Fruit fly (Drosophila melanogaster) whole organism, embryonic: Measurements from ENCODE around the gene superdeath.
A peak's percentile ranks its signal among the peaks of the same experiment; 100 is the strongest.

Source experiments
- Atf-2 ChIP-seq: fragments of 200-800 bp; sonication (Bioruptor generic); optimal IDR thresholded peaks from 2 replicates; lab custom pipeline; 2016; ENCODE audit warnings: missing biosample characterization, missing genetic modification characterization
- CG10462 ChIP-seq: fragments of 200-800 bp; sonication (Bioruptor generic); optimal IDR thresholded peaks from 2 replicates; lab custom pipeline; 2016; ENCODE audit warnings: missing biosample characterization, missing genetic modification characterization
- CG11093 ChIP-seq: fragments of 200-800 bp; sonication (Bioruptor generic); IDR thresholded peaks from 3 replicates; pipeline ENCODE4 v1.3.6; 2022; ENCODE audit warnings: missing biosample characterization, missing genetic modification characterization
- CG12659 ChIP-seq: fragments of 200-800 bp; sonication (Bioruptor generic); optimal IDR thresholded peaks from 3 replicates; lab custom pipeline; 2017; ENCODE audit warnings: mild to moderate bottlenecking, missing biosample characterization, missing genetic modification reagents, missing genetic modification characterization
- CG12744 ChIP-seq: fragments of 200-800 bp; sonication (Bioruptor generic); optimal IDR thresholded peaks from 2 replicates; lab custom pipeline; 2016; ENCODE audit warnings: missing biosample characterization, missing genetic modification characterization
- CG1529 ChIP-seq: fragments of 200-800 bp; sonication (Bioruptor generic); optimal IDR thresholded peaks from 3 replicates; lab custom pipeline; 2018; ENCODE audit warnings: missing biosample characterization, missing genetic modification characterization
- CG15696 ChIP-seq: fragments of 200-800 bp; sonication (Bioruptor generic); optimal IDR thresholded peaks from 2 replicates; lab custom pipeline; 2019; ENCODE audit warnings: missing biosample characterization, mild to moderate bottlenecking, missing genetic modification characterization, moderate library complexity
- CG16815 ChIP-seq: fragments of 200-800 bp; sonication (Bioruptor generic); optimal IDR thresholded peaks from 3 replicates; lab custom pipeline; 2017; ENCODE audit warnings: missing biosample characterization, mild to moderate bottlenecking, missing genetic modification characterization
- CG17385 ChIP-seq: fragments of 200-800 bp; sonication (Bioruptor generic); optimal IDR thresholded peaks from 3 replicates; lab custom pipeline; 2018; ENCODE audit warnings: missing biosample characterization, mild to moderate bottlenecking, missing genetic modification characterization
- CG18262 ChIP-seq: fragments of 200-800 bp; optimal IDR thresholded peaks from 3 replicates; lab custom pipeline; 2019; ENCODE audit warnings: missing biosample characterization, mild to moderate bottlenecking, missing genetic modification characterization, moderate library complexity
- CG2678 ChIP-seq: fragments of 200-800 bp; sonication (Bioruptor generic); optimal IDR thresholded peaks from 3 replicates; lab custom pipeline; 2019; ENCODE audit warnings: missing biosample characterization, mild to moderate bottlenecking, missing genetic modification characterization, moderate library complexity
- CG31441 ChIP-seq: fragments of 200-800 bp; sonication (Bioruptor generic); IDR thresholded peaks from 2 replicates; pipeline ENCODE4 v1.3.6; 2022; ENCODE audit warnings: missing biosample characterization, missing genetic modification characterization
- CG32772 ChIP-seq: fragments of 200-800 bp; sonication (Bioruptor generic); IDR thresholded peaks from 2 replicates; pipeline ENCODE4 v1.3.6; 2022; ENCODE audit warnings: missing biosample characterization, missing genetic modification characterization
- CG34422 ChIP-seq: fragments of 200-800 bp; sonication (Bioruptor generic); IDR thresholded peaks from 3 replicates; pipeline ENCODE4 v1.3.6; 2022; ENCODE audit warnings: missing biosample characterization, missing genetic modification characterization
- CG3726 ChIP-seq: fragments of 200-800 bp; sonication (Bioruptor generic); IDR thresholded peaks from 3 replicates; pipeline ENCODE4, ENCODE4 v1.3.6; 2022; ENCODE audit warnings: missing biosample characterization, missing genetic modification characterization
- CG4404 ChIP-seq: fragments of 200-800 bp; sonication (Bioruptor generic); IDR thresholded peaks from 2 replicates; pipeline ENCODE4 v1.3.6; 2022; ENCODE audit warnings: missing biosample characterization, missing genetic modification characterization
- CG4730 ChIP-seq: fragments of 200-800 bp; sonication (Bioruptor generic); IDR thresholded peaks from 2 replicates; pipeline ENCODE4 v1.3.6; 2022; ENCODE audit warnings: missing biosample characterization, missing genetic modification characterization
- CG6689 ChIP-seq: fragments of 200-800 bp; sonication (Bioruptor generic); IDR thresholded peaks from 2 replicates; pipeline ENCODE4 v1.3.6; 2022; ENCODE audit warnings: missing biosample characterization, missing genetic modification characterization
- CG7745 ChIP-seq: fragments of 200-800 bp; sonication (Bioruptor generic); optimal IDR thresholded peaks from 2 replicates; lab custom pipeline; 2018; ENCODE audit warnings: missing biosample characterization, mild to moderate bottlenecking, missing genetic modification characterization, moderate library complexity
- CG8089 ChIP-seq: fragments of 200-800 bp; sonication (Bioruptor generic); optimal IDR thresholded peaks from 3 replicates; lab custom pipeline; 2016; ENCODE audit warnings: missing biosample characterization, missing genetic modification characterization
- CG8478 ChIP-seq: fragments of >200 bp; optimal IDR thresholded peaks from 2 replicates; lab custom pipeline; 2018
- CG9932 ChIP-seq: fragments of 200-800 bp; sonication (Bioruptor generic); IDR thresholded peaks from 2 replicates; pipeline ENCODE4 v1.3.6; 2022; ENCODE audit warnings: missing biosample characterization, missing genetic modification characterization
- Chrac-16 ChIP-seq: fragments of 200-800 bp; sonication (Bioruptor generic); optimal IDR thresholded peaks from 3 replicates; lab custom pipeline; 2016; ENCODE audit warnings: missing biosample characterization, missing genetic modification characterization
- D19B ChIP-seq: fragments of 200-800 bp; sonication (Bioruptor generic); optimal IDR thresholded peaks from 2 replicates; lab custom pipeline; 2017; ENCODE audit warnings: missing biosample characterization, mild to moderate bottlenecking, missing genetic modification characterization
- Drgx ChIP-seq: fragments of 200-800 bp; sonication (Bioruptor generic); IDR thresholded peaks from 2 replicates; pipeline ENCODE4 v1.3.6; 2022; ENCODE audit warnings: missing biosample characterization, missing genetic modification characterization
- Eip74EF ChIP-seq, 2 experiments: fragments of 200-800 bp in 1 of 2; fragments of >200 bp in 1 of 2; sonication (Bioruptor generic) in 1 of 2; optimal IDR thresholded peaks; 2 replicates each; lab custom pipeline; 2017 to 2019; ENCODE audit warnings: missing biosample characterization in 2 of 2, missing genetic modification characterization in 2 of 2, mild to moderate bottlenecking in 1 of 2, moderate library complexity in 1 of 2
- HLH54F ChIP-seq: fragments of 200-800 bp; sonication (Bioruptor generic); optimal IDR thresholded peaks from 3 replicates; lab custom pipeline; 2016; ENCODE audit warnings: missing biosample characterization, missing genetic modification characterization
- HmgD ChIP-seq: fragments of 200-800 bp; sonication (Bioruptor generic); optimal IDR thresholded peaks from 3 replicates; lab custom pipeline; 2016; ENCODE audit warnings: missing biosample characterization, missing genetic modification characterization
- Hmr ChIP-seq: fragments of 200-800 bp; sonication (Bioruptor generic); optimal IDR thresholded peaks from 3 replicates; lab custom pipeline; 2017; ENCODE audit warnings: mild to moderate bottlenecking, missing biosample characterization, missing genetic modification reagents, missing genetic modification characterization
- Med ChIP-seq: fragments of 200-800 bp; sonication (Bioruptor generic); peaks from one replicate; lab custom pipeline; 2016; ENCODE audit warnings: missing biosample characterization, missing genetic modification characterization, mild to moderate bottlenecking, inconsistent platforms, moderate library complexity
- PHDP ChIP-seq: fragments of 200-800 bp; sonication (Bioruptor generic); optimal IDR thresholded peaks from 3 replicates; lab custom pipeline; 2018; ENCODE audit warnings: missing biosample characterization, mild to moderate bottlenecking, missing genetic modification characterization, moderate library complexity
- Ptx1 ChIP-seq: fragments of 200-800 bp; sonication (Bioruptor generic); IDR thresholded peaks from 2 replicates; pipeline ENCODE4 v1.3.6; 2022; ENCODE audit warnings: missing biosample characterization, missing genetic modification characterization
- Side ChIP-seq: fragments of 200-800 bp; sonication (Bioruptor generic); optimal IDR thresholded peaks from 2 replicates; lab custom pipeline; 2016; ENCODE audit warnings: missing biosample characterization, missing genetic modification characterization
- Taf1 ChIP-seq: fragments of 200-800 bp; sonication (Bioruptor generic); IDR thresholded peaks from 2 replicates; pipeline ENCODE4 v1.3.6; 2022; ENCODE audit warnings: missing biosample characterization, missing genetic modification characterization
- bsh ChIP-seq, 2 experiments: fragments of 200-800 bp; sonication (Bioruptor generic); optimal IDR thresholded peaks; 2 replicates each; lab custom pipeline; 2017 to 2018; ENCODE audit warnings: mild to moderate bottlenecking in 2 of 2, missing biosample characterization in 2 of 2, missing genetic modification characterization in 2 of 2, moderate library complexity in 1 of 2
- cad ChIP-seq: fragments of >200 bp; optimal IDR thresholded peaks from 2 replicates; lab custom pipeline; 2017; ENCODE audit warnings: missing biosample characterization, missing genetic modification characterization
- caup ChIP-seq: fragments of 200-800 bp; sonication (Bioruptor generic); optimal IDR thresholded peaks from 3 replicates; lab custom pipeline; 2017; ENCODE audit warnings: missing biosample characterization, mild to moderate bottlenecking, missing genetic modification characterization, moderate library complexity; ENCODE audit not compliant: severe bottlenecking
- crp ChIP-seq, 2 experiments: fragments of 200-800 bp; sonication (Bioruptor generic); optimal IDR thresholded peaks; 2 replicates in 1 of 2; 3 replicates in 1 of 2; lab custom pipeline; 2017; ENCODE audit warnings: missing biosample characterization in 2 of 2, missing genetic modification characterization in 2 of 2, mild to moderate bottlenecking in 1 of 2, moderate library complexity in 1 of 2
- dimm ChIP-seq: fragments of 200-800 bp; sonication (Bioruptor generic); IDR thresholded peaks from 2 replicates; pipeline ENCODE4 v1.3.6; 2022; ENCODE audit warnings: missing biosample characterization, missing genetic modification characterization
- ewg ChIP-seq: fragments of 200-800 bp; sonication (Bioruptor generic); optimal IDR thresholded peaks from 3 replicates; lab custom pipeline; 2017; ENCODE audit warnings: mild to moderate bottlenecking, missing biosample characterization, missing genetic modification reagents, missing genetic modification characterization
- gt ChIP-seq: fragments of 200-800 bp; sonication (Bioruptor generic); IDR thresholded peaks from 2 replicates; pipeline ENCODE4 v1.3.6; 2022; ENCODE audit warnings: missing biosample characterization, missing genetic modification characterization
- knrl ChIP-seq: fragments of 200-800 bp; sonication (Bioruptor generic); IDR thresholded peaks from 3 replicates; pipeline ENCODE4 v1.3.6; 2022; ENCODE audit warnings: missing biosample characterization, missing genetic modification characterization; ENCODE audit not compliant: partially characterized antibody
- mam ChIP-seq: fragments of 200-800 bp; sonication (Bioruptor generic); optimal IDR thresholded peaks from 3 replicates; lab custom pipeline; 2016; ENCODE audit warnings: missing biosample characterization, missing genetic modification characterization
- ro ChIP-seq: fragments of 200-800 bp; sonication (Bioruptor generic); IDR thresholded peaks from 2 replicates; pipeline ENCODE4 v1.3.6; 2022; ENCODE audit warnings: missing biosample characterization, missing genetic modification characterization
- sd ChIP-seq: fragments of 200-800 bp; sonication (Bioruptor generic); optimal IDR thresholded peaks from 3 replicates; lab custom pipeline; 2018; ENCODE audit warnings: missing biosample characterization, mild to moderate bottlenecking, missing genetic modification characterization, moderate library complexity
- sima ChIP-seq: fragments of 200-800 bp; sonication (Bioruptor generic); optimal IDR thresholded peaks from 2 replicates; lab custom pipeline; 2016; ENCODE audit warnings: missing biosample characterization, missing genetic modification characterization
- sisA ChIP-seq: fragments of 200-800 bp; sonication (Bioruptor generic); IDR thresholded peaks from 2 replicates; pipeline ENCODE4 v1.3.6; 2022; ENCODE audit warnings: missing biosample characterization, missing genetic modification characterization
- stc ChIP-seq: fragments of 200-800 bp; sonication (Bioruptor generic); IDR thresholded peaks from 2 replicates; pipeline ENCODE4 v1.3.6; 2022; ENCODE audit warnings: missing biosample characterization, missing genetic modification characterization
- stwl ChIP-seq: fragments of 200-800 bp; sonication (Bioruptor generic); optimal IDR thresholded peaks from 3 replicates; lab custom pipeline; 2018; ENCODE audit warnings: missing biosample characterization, mild to moderate bottlenecking, missing genetic modification characterization, moderate library complexity
- tna ChIP-seq: fragments of 200-800 bp; sonication (Bioruptor generic); IDR thresholded peaks from 2 replicates; pipeline ENCODE4 v1.3.6; 2022; ENCODE audit warnings: missing biosample characterization, missing genetic modification characterization; ENCODE audit not compliant: partially characterized antibody
- trh ChIP-seq: fragments of 200-800 bp; sonication (Bioruptor generic); optimal IDR thresholded peaks from 2 replicates; lab custom pipeline; 2016; ENCODE audit warnings: missing biosample characterization, missing genetic modification characterization
- yki ChIP-seq: fragments of >200 bp; optimal IDR thresholded peaks from 3 replicates; lab custom pipeline; 2018
- zfh1 ChIP-seq: fragments of 200-800 bp; sonication (Bioruptor generic); IDR thresholded peaks from 3 replicates; pipeline ENCODE4 v1.3.6; 2022; ENCODE audit warnings: missing biosample characterization, missing genetic modification characterization

Gene superdeath

DNA sequence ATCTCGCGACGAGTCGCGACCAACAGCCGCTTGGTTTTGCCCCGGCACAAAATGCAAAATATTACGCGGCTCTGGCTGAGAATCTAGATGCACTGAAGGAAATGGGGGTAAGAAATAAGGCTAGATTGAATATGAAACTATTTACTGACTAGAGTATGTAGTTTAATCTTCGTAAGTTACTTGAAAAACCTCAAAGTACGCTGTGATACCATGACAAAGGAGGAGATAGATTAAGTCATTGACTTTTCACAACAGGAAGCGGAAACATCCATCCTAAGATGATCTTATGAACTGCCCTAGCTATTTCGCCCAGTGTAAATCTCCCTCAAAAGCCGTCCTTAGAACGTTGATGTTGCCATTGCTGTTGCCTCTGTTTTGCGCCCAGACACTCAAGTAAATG lies 44.3 kb upstream of the superdeath start (continued):
- TF ChIP-seq HmgD (GFP tag; lab: Kevin White, UChicago) (no peak), tna (GFP tag; lab: Robert Waterston, UW) (no peak), Chrac-16 (no peak), CG6689 (GFP tag; lab: Robert Waterston, UW) (no peak), CG11093 (GFP tag; lab: Robert Waterston, UW) (no peak), stc (GFP tag; lab: Robert Waterston, UW) (0 out of 2 replicates have a peak, but pooled peaks have one; percentile 17), Eip74EF (GFP tag; optimal IDR thresholded peaks at IDR 0.05; lab: Kevin White, UChicago) (no peak), knrl (GFP tag; lab: Robert Waterston, UW) (no peak), Med (GFP tag; lab: Kevin White, UChicago) (peak; percentile 70), sisA (0 out of 2 replicates have a peak, but pooled peaks have one; percentile 4), CG12744 (no peak), gt (GFP tag; lab: Robert Waterston, UW) (no peak), Side (GFP tag; lab: Kevin White, UChicago) (no peak), sd (tag; lab: Kevin White, UChicago) (no peak), yki (no peak), CG16815 (GFP tag; lab: Kevin White, UChicago) (no peak), CG9932 (no peak), CG15696 (tag; lab: Kevin White, UChicago) (no peak), CG8478 (lab: Kevin White, UChicago) (no peak), Atf-2 (GFP tag; lab: Kevin White, UChicago) (no peak), CG3726 (GFP tag; lab: Robert Waterston, UW) (no peak), stwl (no peak), zfh1 (no peak), dimm (GFP tag; lab: Robert Waterston, UW) (no peak), HLH54F (no peak), bsh (GFP tag; optimal IDR thresholded peaks at IDR 0.05; lab: Kevin White, UChicago) (peak in 1 of 2 experiments; percentile 45), CG32772 (GFP tag; lab: Robert Waterston, UW) (no peak), PHDP (tag; lab: Kevin White, UChicago) (no peak), CG1529 (GFP tag; lab: Kevin White, UChicago) (no peak), cad (GFP tag; lab: Kevin White, UChicago) (no peak), CG4404 (no peak), CG31441 (no peak), Ptx1 (GFP tag; lab: Robert Waterston, UW) (0 out of 2 replicates have a peak, but pooled peaks have one; percentile 19), Drgx (GFP tag; lab: Robert Waterston, UW) (peak; percentile 60; the same call in 1 of the 2 replicates), CG2678 (tag; lab: Kevin White, UChicago) (no peak), CG8089 (no peak), CG18262 (tag; lab: Kevin White, UChicago) (no peak), mam (GFP tag; lab: Kevin White, UChicago) (no peak), crp (GFP tag; optimal IDR thresholded peaks at IDR 0.05; lab: Kevin White, UChicago) (no peak), Taf1 (GFP tag; lab: Robert Waterston, UW) (no peak), sima (no peak), caup (GFP tag; lab: Kevin White, UChicago) (no peak), CG10462 (no peak), CG17385 (GFP tag; lab: Kevin White, UChicago) (no peak), CG4730 (no peak), Hmr (GFP tag; lab: Kevin White, UChicago) (peak; percentile 29), D19B (no peak), ro (GFP tag; lab: Robert Waterston, UW) (no peak), ewg (GFP tag; lab: Kevin White, UChicago) (no peak), trh (GFP tag; lab: Kevin White, UChicago) (no peak), CG34422 (GFP tag; lab: Robert Waterston, UW) (no peak), CG7745 (tag; lab: Kevin White, UChicago) (no peak), CG12659 (GFP tag; lab: Kevin White, UChicago) (no peak)
